Fruit fly (Drosophila melanogaster): ENCODE measurements around the gene Uros1.

Uros1 gene

dm6 chrX:8894315-8895017 is 5.6 kb downstream of the Uros1 start (continued):
- peak; percentile 64 for TF ChIP-seq CG1603 (tag; optimal IDR thresholded peaks at IDR 0.05)
- TF ChIP-seq CG17802 (tag; optimal IDR thresholded peaks at IDR 0.05): peak; percentile 59
- no peak for TF ChIP-seq ab (GFP tag; optimal IDR thresholded peaks at IDR 0.05)
- peak; percentile 49 for TF ChIP-seq org-1 (GFP tag; optimal IDR thresholded peaks at IDR 0.05)
- TF ChIP-seq Dbx (GFP tag; IDR thresholded peaks at IDR 0.05): peak; percentile 57; the same call in 1 of the 3 replicates
- TF ChIP-seq en (GFP tag; optimal IDR thresholded peaks at IDR 0.05): peak; percentile 61
- TF ChIP-seq pb (GFP tag; optimal IDR thresholded peaks at IDR 0.05): peak; percentile 9
- peak; percentile 16 for TF ChIP-seq corto (GFP tag; optimal IDR thresholded peaks at IDR 0.05)
- TF ChIP-seq CG2116 (GFP tag; optimal IDR thresholded peaks at IDR 0.05): peak; percentile 25
- peak; percentile 35 for TF ChIP-seq YL-1 (GFP tag; optimal IDR thresholded peaks at IDR 0.05)
- peak; percentile 26 for TF ChIP-seq fd64A (GFP tag; optimal IDR thresholded peaks at IDR 0.05)
- peak; percentile 15 for TF ChIP-seq CG13894 (tag; optimal IDR thresholded peaks at IDR 0.05)
- TF ChIP-seq Rfx (GFP tag; IDR thresholded peaks at IDR 0.05): peak; percentile 68
- TF ChIP-seq CG17385 (GFP tag; optimal IDR thresholded peaks at IDR 0.05): peak; percentile 76
- peak; percentile 37 for TF ChIP-seq CG31365 (tag; optimal IDR thresholded peaks at IDR 0.05)
- TF ChIP-seq chm (GFP tag; IDR thresholded peaks at IDR 0.05): no peak
- peak; percentile 58 for TF ChIP-seq Nf-YB (GFP tag; optimal IDR thresholded peaks at IDR 0.05)
- TF ChIP-seq so (GFP tag; IDR thresholded peaks at IDR 0.05): peak; percentile 62; the same call in 2 of the 3 replicates
- no peak for TF ChIP-seq Bgb (GFP tag; IDR thresholded peaks at IDR 0.05; ENCODE audit: partially characterized antibody)
- peak; percentile 51 to 56 for TF ChIP-seq Trl (optimal IDR thresholded peaks at IDR 0.05)
- TF ChIP-seq Trl (GFP tag; optimal IDR thresholded peaks at IDR 0.05): peak; percentile 52
- no peak for TF ChIP-seq knrl (GFP tag; IDR thresholded peaks at IDR 0.05; ENCODE audit: partially characterized antibody)
- peak in 1 of 3 experiments; percentile 77 for TF ChIP-seq lola (GFP tag; optimal IDR thresholded peaks at IDR 0.05)
- TF ChIP-seq CG8359 (GFP tag; optimal IDR thresholded peaks at IDR 0.05; ENCODE audit: borderline replicate concordance): peak; percentile 52
- TF ChIP-seq NC2β (GFP tag; optimal IDR thresholded peaks at IDR 0.05): peak; percentile 67
- TF ChIP-seq CG8765 (GFP tag; IDR thresholded peaks at IDR 0.05): peak; percentile 55; the same call in 1 of the 2 replicates
- TF ChIP-seq Chrac-16 (GFP tag; optimal IDR thresholded peaks at IDR 0.05): peak; percentile 58
- peak; percentile 62 for TF ChIP-seq odd (GFP tag; optimal IDR thresholded peaks at IDR 0.05)
- no peak for TF ChIP-seq Hey (tag; optimal IDR thresholded peaks at IDR 0.05)
- 0 out of 2 replicates have a peak, but pooled peaks have one; percentile 9 for TF ChIP-seq NFAT (GFP tag; IDR thresholded peaks at IDR 0.05)
- no peak for TF ChIP-seq sc (optimal IDR thresholded peaks at IDR 0.05)
- TF ChIP-seq sc (GFP tag; optimal IDR thresholded peaks at IDR 0.05): peak; percentile 66
- TF ChIP-seq CoRest (tag; optimal IDR thresholded peaks at IDR 0.05): peak; percentile 81
- peak; percentile 63 for TF ChIP-seq Fer3 (tag; optimal IDR thresholded peaks at IDR 0.05)
- TF ChIP-seq pros (GFP tag; optimal IDR thresholded peaks at IDR 0.05): no peak
- peak; percentile 62 for TF ChIP-seq CG3281 (GFP tag; optimal IDR thresholded peaks at IDR 0.05)
- peak; percentile 33 for TF ChIP-seq Bdp1 (GFP tag; optimal IDR thresholded peaks at IDR 0.05)
- peak; percentile 64; the same call in 1 of the 2 replicates for TF ChIP-seq CG11247 (GFP tag; IDR thresholded peaks at IDR 0.05)
- TF ChIP-seq Hmr (GFP tag; optimal IDR thresholded peaks at IDR 0.05): peak; percentile 45
- no peak for TF ChIP-seq CG7987 (GFP tag; optimal IDR thresholded peaks at IDR 0.05)
- no peak for TF ChIP-seq ERR (GFP tag; optimal IDR thresholded peaks at IDR 0.05)
- TF ChIP-seq Vsx1 (GFP tag; optimal IDR thresholded peaks at IDR 0.05): peak; percentile 74
- TF ChIP-seq CG6765 (GFP tag; optimal IDR thresholded peaks at IDR 0.05): no peak
- TF ChIP-seq schlank (tag; optimal IDR thresholded peaks at IDR 0.05): no peak
- no peak for TF ChIP-seq slou (GFP tag; optimal IDR thresholded peaks at IDR 0.05)
- no peak for TF ChIP-seq CG1792 (GFP tag; optimal IDR thresholded peaks at IDR 0.05)
- TF ChIP-seq CG14965 (GFP tag; optimal IDR thresholded peaks at IDR 0.05; ENCODE audit: borderline replicate concordance): no peak
- peak; percentile 13 for TF ChIP-seq Ets65A (GFP tag)
- peak; percentile 50 for TF ChIP-seq mam (GFP tag; optimal IDR thresholded peaks at IDR 0.05)

Data from whole organism, embryonic.